Worm (Caenorhabditis elegans) whole organism, mixed stage, embryonic: Measurements from ENCODE around the gene C56A3.4.
A peak's percentile ranks its signal among the peaks of the same experiment; 100 is the strongest.

ENCODE experiments used
- M03D4.4 ChIP-seq: sonication (generic microtip); optimal IDR thresholded peaks from 2 replicates; lab custom pipeline; 2017; ENCODE audit warnings: mild to moderate bottlenecking, missing genetic modification characterization, missing compliant biosample characterization
- bed-3 ChIP-seq: fragments of 200-800 bp; sonication (Bioruptor generic); optimal IDR thresholded peaks from 3 replicates; lab custom pipeline; 2018; ENCODE audit warnings: mild to moderate bottlenecking, missing genetic modification characterization, moderate library complexity, missing compliant biosample characterization
- ceh-39 ChIP-seq: fragments of 150-350 bp; optimal IDR thresholded peaks from 2 replicates; lab custom pipeline; 2014; ENCODE audit warnings: missing biosample characterization, missing genetic modification characterization
- ceh-43 ChIP-seq: fragments of 200-800 bp; sonication (Bioruptor generic); optimal IDR thresholded peaks from 2 replicates; lab custom pipeline; 2018; ENCODE audit warnings: mild to moderate bottlenecking, missing genetic modification characterization, moderate library complexity, missing compliant biosample characterization
- ceh-83 ChIP-seq: fragments of 200-800 bp; sonication (Bioruptor generic); optimal IDR thresholded peaks from 2 replicates; lab custom pipeline; 2018; ENCODE audit warnings: mild to moderate bottlenecking, missing genetic modification characterization, missing compliant biosample characterization
- cnd-1 ChIP-seq: fragments of 200-800 bp; sonication (Bioruptor generic); optimal IDR thresholded peaks from 2 replicates; lab custom pipeline; 2018; ENCODE audit warnings: mild to moderate bottlenecking, missing genetic modification characterization, missing compliant biosample characterization
- ham-2 ChIP-seq: fragments of 200-800 bp; sonication (Bioruptor generic); optimal IDR thresholded peaks from 2 replicates; lab custom pipeline; 2018; ENCODE audit warnings: mild to moderate bottlenecking, missing genetic modification characterization, missing compliant biosample characterization
- hlh-1 ChIP-seq: fragments of 150-350 bp; optimal IDR thresholded peaks from 2 replicates; lab custom pipeline; 2014; ENCODE audit warnings: missing biosample characterization, missing genetic modification reagents, missing genetic modification characterization
- lin-13 ChIP-seq: fragments of 150-350 bp; optimal IDR thresholded peaks from 2 replicates; lab custom pipeline; 2014; ENCODE audit warnings: missing biosample characterization, missing genetic modification characterization
- lin-32 ChIP-seq: fragments of 200-800 bp; sonication (Bioruptor generic); optimal IDR thresholded peaks from 2 replicates; lab custom pipeline; 2018; ENCODE audit warnings: mild to moderate bottlenecking, missing genetic modification characterization, missing compliant biosample characterization
- lsy-2 ChIP-seq: fragments of 150-350 bp; optimal IDR thresholded peaks from 2 replicates; lab custom pipeline; 2014; ENCODE audit warnings: missing biosample characterization, missing genetic modification characterization
- mab-5 ChIP-seq: fragments of 150-350 bp; optimal IDR thresholded peaks from 2 replicates; lab custom pipeline; 2014; ENCODE audit warnings: missing biosample characterization, missing genetic modification characterization
- mep-1 ChIP-seq: fragments of 150-350 bp; optimal IDR thresholded peaks from 2 replicates; lab custom pipeline; 2017; ENCODE audit warnings: missing biosample characterization, missing genetic modification reagents, missing genetic modification characterization, inconsistent platforms
- mls-2 ChIP-seq: sonication (generic microtip); optimal IDR thresholded peaks from 2 replicates; lab custom pipeline; 2016; ENCODE audit warnings: mild to moderate bottlenecking, missing genetic modification characterization, moderate library complexity, missing compliant biosample characterization
- nhr-12 ChIP-seq: fragments of 150-350 bp; optimal IDR thresholded peaks from 2 replicates; lab custom pipeline; 2014; ENCODE audit warnings: missing biosample characterization, missing genetic modification characterization
- nhr-237 ChIP-seq: fragments of 150-350 bp; optimal IDR thresholded peaks from 2 replicates; lab custom pipeline; 2014; ENCODE audit warnings: missing biosample characterization, missing genetic modification characterization
- nhr-28 ChIP-seq: fragments of 150-350 bp; optimal IDR thresholded peaks from 2 replicates; lab custom pipeline; 2014; ENCODE audit warnings: missing biosample characterization, missing genetic modification characterization
- nhr-76 ChIP-seq: sonication (generic microtip); optimal IDR thresholded peaks from 2 replicates; lab custom pipeline; 2017; ENCODE audit warnings: missing biosample characterization, missing genetic modification characterization
- pha-4 ChIP-seq: fragments of 150-350 bp; optimal IDR thresholded peaks from 2 replicates; lab custom pipeline; 2018; ENCODE audit warnings: missing biosample characterization, missing genetic modification reagents, missing genetic modification characterization
- sem-2 ChIP-seq: fragments of 200-800 bp; sonication (Bioruptor generic); optimal IDR thresholded peaks from 2 replicates; lab custom pipeline; 2018; ENCODE audit warnings: mild to moderate bottlenecking, missing genetic modification characterization, missing compliant biosample characterization
- sptf-1 ChIP-seq: sonication (generic microtip); optimal IDR thresholded peaks from 2 replicates; lab custom pipeline; 2017; ENCODE audit warnings: mild to moderate bottlenecking, missing genetic modification characterization, moderate library complexity, missing compliant biosample characterization
- unc-120 ChIP-seq: sonication (generic microtip); optimal IDR thresholded peaks from 2 replicates; lab custom pipeline; 2017; ENCODE audit warnings: missing genetic modification characterization, missing compliant biosample characterization; ENCODE audit not compliant: poor library complexity, severe bottlenecking
- unc-39 ChIP-seq: fragments of 150-350 bp; optimal IDR thresholded peaks from 2 replicates; lab custom pipeline; 2014; ENCODE audit warnings: missing biosample characterization, missing genetic modification characterization
- zip-8 ChIP-seq: fragments of 150-350 bp; optimal IDR thresholded peaks from 2 replicates; lab custom pipeline; 2014; ENCODE audit warnings: missing biosample characterization, missing genetic modification characterization
- ztf-11 ChIP-seq: fragments of 150-350 bp; optimal IDR thresholded peaks from 2 replicates; lab custom pipeline; 2014; ENCODE audit warnings: missing biosample characterization, missing genetic modification characterization

Gene C56A3.4

DNA sequence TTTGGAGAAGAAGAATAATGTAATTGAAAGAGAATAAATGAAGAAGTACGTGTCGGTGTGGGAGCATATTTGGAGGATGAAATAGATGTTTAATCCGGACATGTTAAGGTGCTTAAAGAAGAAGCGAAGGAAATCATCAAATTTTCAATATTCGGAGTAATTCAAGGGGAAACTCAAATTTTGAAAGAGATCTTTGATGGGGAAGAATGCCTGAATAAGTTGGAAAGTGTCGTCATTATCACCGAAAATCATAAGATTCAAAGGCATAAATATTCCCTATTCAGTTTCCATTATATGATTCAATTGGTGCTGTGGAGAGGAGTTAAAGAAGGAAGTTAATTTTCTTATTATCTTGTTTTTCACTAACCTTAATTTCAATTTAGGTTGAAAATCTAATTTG, 36.4 kb downstream of the C56A3.4 start, which contains the start of gene semi-1:
semi-1 (minus strand) TSS at position 101 of the 400 bp plus-strand sequence.
- TF ChIP-seq ceh-39 (tag; lab: Kevin White, UChicago) (no peak), lsy-2 (no peak), nhr-76 (tag; lab: Kevin White, UChicago) (no peak), pha-4 (tag; lab: Kevin White, UChicago) (no peak), cnd-1 (tag; lab: Kevin White, UChicago) (no peak), sptf-1 (no peak), mls-2 (tag; lab: Kevin White, UChicago) (no peak), nhr-12 (tag; lab: Kevin White, UChicago) (no peak), unc-120 (tag; lab: Kevin White, UChicago) (no peak), unc-39 (tag; lab: Kevin White, UChicago) (no peak), mep-1 (no peak), ztf-11 (tag; lab: Kevin White, UChicago) (no peak), lin-13 (no peak)
- TF ChIP-seq, all 35 proteins: peak for 0

DNA sequence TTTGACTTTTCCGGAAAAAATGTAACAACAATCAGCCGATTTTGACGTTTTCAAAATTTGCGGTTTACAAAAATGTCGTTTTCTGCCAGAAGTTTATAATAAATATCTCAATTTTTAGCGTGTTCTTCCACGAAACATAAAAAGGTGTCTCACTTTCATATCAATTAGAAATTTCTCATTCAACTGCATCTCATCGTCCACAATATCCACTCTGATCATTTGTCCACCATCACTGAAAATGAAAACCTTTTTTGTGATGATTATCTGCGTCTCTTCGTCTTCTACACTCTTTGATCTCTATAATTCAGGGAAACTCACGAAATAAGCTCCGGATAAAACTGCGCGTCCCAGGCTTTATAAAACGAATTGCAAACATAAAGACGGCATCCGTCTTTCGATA, 39.0 kb downstream of the C56A3.4 start:
- TF ChIP-seq nhr-76 (tag; lab: Kevin White, UChicago) (no peak), zip-8 (no peak), nhr-237 (tag; lab: Kevin White, UChicago) (no peak), mep-1 (no peak), nhr-28 (tag; lab: Kevin White, UChicago) (no peak), lsy-2 (no peak), mls-2 (tag; lab: Kevin White, UChicago) (no peak), bed-3 (no peak), sem-2 (GFP tag; lab: Kevin White, UChicago) (no peak), ceh-43 (GFP tag; lab: Kevin White, UChicago) (no peak), unc-120 (tag; lab: Kevin White, UChicago) (no peak)

DNA sequence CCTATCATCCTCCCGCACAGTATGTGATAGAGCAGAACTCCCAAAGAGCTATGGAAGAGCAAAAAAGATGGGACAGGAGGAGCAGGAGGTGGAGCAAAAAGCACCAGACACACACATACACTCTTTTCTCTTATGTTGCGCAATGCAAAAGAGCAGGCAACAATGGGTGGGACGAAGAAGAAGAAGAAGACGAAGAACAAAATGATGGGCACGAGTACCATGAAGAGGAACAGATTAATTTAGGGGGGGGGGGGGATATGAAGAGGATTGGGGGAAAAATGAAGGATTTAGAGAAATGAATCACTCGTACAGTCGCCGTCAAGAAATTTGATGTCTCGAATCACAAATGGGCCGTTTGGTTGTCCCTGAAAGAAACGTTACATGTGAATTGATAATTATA, 39.9 kb downstream of the C56A3.4 start, which contains the start of gene avr-15:
avr-15 (minus strand) TSS at position 101 of the 400 bp plus-strand sequence.
- TF ChIP-seq lin-13 (no peak), zip-8 (peak; percentile 64)

DNA sequence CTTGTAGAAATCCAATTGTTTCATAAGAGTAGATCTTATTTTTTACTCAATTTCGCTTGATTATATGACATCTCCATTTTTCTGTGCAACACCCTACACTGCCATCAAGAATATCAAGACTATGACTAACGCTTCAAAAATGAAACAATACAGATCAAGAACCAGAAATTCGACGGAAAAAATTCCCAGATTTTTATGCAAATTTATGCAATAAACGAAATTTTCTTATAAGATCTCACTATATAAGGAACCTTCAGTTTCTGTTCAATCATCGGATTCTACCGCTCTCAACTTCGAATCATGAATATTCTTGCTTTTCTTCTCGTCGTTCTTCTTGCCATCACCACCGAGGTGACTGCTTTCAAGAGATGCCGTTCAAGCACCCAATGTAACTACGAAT, 45.2 kb downstream of the C56A3.4 start, which contains the start of gene R11G10.4:
R11G10.4 (plus strand) TSS at position 301 of the 400 bp plus-strand sequence.
- TF ChIP-seq lin-13 (no peak), lin-32 (no peak), hlh-1 (tag; lab: Kevin White, UChicago) (no peak), mab-5 (tag; lab: Kevin White, UChicago) (no peak), nhr-237 (tag; lab: Kevin White, UChicago) (no peak), ceh-83 (GFP tag; lab: Kevin White, UChicago) (no peak), ceh-39 (tag; lab: Kevin White, UChicago) (no peak), nhr-12 (tag; lab: Kevin White, UChicago) (no peak), sem-2 (GFP tag; lab: Kevin White, UChicago) (no peak), cnd-1 (tag; lab: Kevin White, UChicago) (no peak), ztf-11 (tag; lab: Kevin White, UChicago) (no peak), ham-2 (no peak), sptf-1 (no peak), M03D4.4 (no peak), ceh-43 (GFP tag; lab: Kevin White, UChicago) (no peak), zip-8 (no peak)
